Worm (Caenorhabditis elegans): ENCODE data around the gene T14G12.11.

The T14G12.11 gene

DNA sequence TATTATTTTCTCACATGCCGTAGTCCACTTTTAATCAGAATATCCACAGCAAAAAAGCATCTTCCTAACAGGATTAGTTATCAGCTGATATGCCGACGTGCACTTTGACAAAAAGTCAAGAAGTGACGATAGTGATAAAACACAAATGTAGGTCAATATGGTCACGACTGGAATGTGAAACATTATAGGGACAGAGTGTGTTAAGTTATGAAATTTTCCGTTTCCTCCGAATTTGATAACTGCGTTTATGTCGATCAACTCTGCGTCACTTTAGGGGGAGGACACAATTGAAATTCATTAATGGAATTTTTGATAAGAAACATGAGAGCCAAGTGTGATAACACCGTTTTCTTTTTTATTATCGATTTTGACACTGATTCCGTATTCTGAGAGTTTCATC is 33.4 kb downstream of the T14G12.11 start, which contains the start of gene aex-4 (continued):
- TF ChIP-seq pqm-1 (tag; optimal IDR thresholded peaks at IDR 0.05) (peak; percentile 69), vab-15 (tag; optimal IDR thresholded peaks at IDR 0.05) (no peak), efl-3 (GFP tag; optimal IDR thresholded peaks at IDR 0.05) (no peak), fkh-10 (GFP tag; optimal IDR thresholded peaks at IDR 0.05) (no peak), egl-27 (tag; optimal IDR thresholded peaks at IDR 0.05) (no peak), mab-9 (GFP tag; IDR thresholded peaks at IDR 0.05) (no peak), lsy-2 (tag; optimal IDR thresholded peaks at IDR 0.05) (no peak), hlh-17 (GFP tag; optimal IDR thresholded peaks at IDR 0.05; ENCODE audit: borderline replicate concordance) (no peak), Y116A8C.19 (tag; optimal IDR thresholded peaks at IDR 0.05; ENCODE audit: borderline replicate concordance) (no peak), lin-14 (GFP tag; optimal IDR thresholded peaks at IDR 0.05) (peak; percentile 19), unc-62 (GFP tag; optimal IDR thresholded peaks at IDR 0.05) (no peak), dsc-1 (tag; optimal IDR thresholded peaks at IDR 0.05) (peak; percentile 54), nhr-85 (tag) (no peak), nhr-237 (tag; optimal IDR thresholded peaks at IDR 0.05) (no peak), unc-98 (GFP tag; IDR thresholded peaks at IDR 0.05) (no peak), ces-1 (GFP tag; optimal IDR thresholded peaks at IDR 0.05) (no peak), nhr-28 (tag; optimal IDR thresholded peaks at IDR 0.05) (no peak), fkh-8 (tag; optimal IDR thresholded peaks at IDR 0.05) (peak; percentile 4), nhr-77 (tag; optimal IDR thresholded peaks at IDR 0.05) (no peak), sup-37 (GFP tag; optimal IDR thresholded peaks at IDR 0.05) (no peak), skn-1 (tag; optimal IDR thresholded peaks at IDR 0.05) (no peak), egl-13 (tag; optimal IDR thresholded peaks at IDR 0.05) (peak; percentile 34), irx-1 (tag; optimal IDR thresholded peaks at IDR 0.05) (no peak), rnt-1 (tag; optimal IDR thresholded peaks at IDR 0.05) (no peak), lir-3 (tag; optimal IDR thresholded peaks at IDR 0.05; ENCODE audit: poor library complexity) (no peak), ceh-82 (tag; optimal IDR thresholded peaks at IDR 0.05) (no peak)

- TF ChIP-seq nhr-71 (tag; optimal IDR thresholded peaks at IDR 0.05) = no peak
- no peak for TF ChIP-seq fos-1 (tag; optimal IDR thresholded peaks at IDR 0.05)
- TF ChIP-seq efl-1 (optimal IDR thresholded peaks at IDR 0.05) = no peak
- no peak for TF ChIP-seq efl-1 (GFP tag; optimal IDR thresholded peaks at IDR 0.05 in 1 of 2)
- TF ChIP-seq C16A3.4 (tag; optimal IDR thresholded peaks at IDR 0.05) = no peak
- no peak for TF ChIP-seq ceh-88 (GFP tag; IDR thresholded peaks at IDR 0.05)
- no peak for TF ChIP-seq C34B4.2 (tag; optimal IDR thresholded peaks at IDR 0.05)
- no peak for TF ChIP-seq elt-2 (tag; optimal IDR thresholded peaks at IDR 0.05)
- no peak for TF ChIP-seq lin-15B (tag; optimal IDR thresholded peaks at IDR 0.05)
- TF ChIP-seq unc-130 (tag; optimal IDR thresholded peaks at IDR 0.05) = no peak
- TF ChIP-seq mep-1 (tag; optimal IDR thresholded peaks at IDR 0.05) = no peak
- TF ChIP-seq ceh-8 (GFP tag; optimal IDR thresholded peaks at IDR 0.05) = no peak
- TF ChIP-seq fkh-4 (tag; optimal IDR thresholded peaks at IDR 0.05; ENCODE audit: borderline replicate concordance) = no peak
- TF ChIP-seq nhr-76 (tag; optimal IDR thresholded peaks at IDR 0.05) = no peak
- TF ChIP-seq lsy-2 (tag; optimal IDR thresholded peaks at IDR 0.05) = no peak
- TF ChIP-seq rnt-1 (tag; optimal IDR thresholded peaks at IDR 0.05) = no peak
- no peak for TF ChIP-seq unc-62 (GFP tag; optimal IDR thresholded peaks at IDR 0.05)
Measured at ce11 chrX:3727274-3727673, 35.1 kb downstream of the T14G12.11 start, which contains the start of gene nlp-1. nlp-1 (plus strand) TSS chrX:3727574.

- TF ChIP-seq xbp-1 (tag; optimal IDR thresholded peaks at IDR 0.05) = no peak
- no peak for TF ChIP-seq ama-1 (optimal IDR thresholded peaks at IDR 0.05)
- no peak for TF ChIP-seq ceh-88 (GFP tag; IDR thresholded peaks at IDR 0.05)
- no peak for TF ChIP-seq unc-30 (tag; optimal IDR thresholded peaks at IDR 0.05)
- no peak for TF ChIP-seq ceh-90 (tag; optimal IDR thresholded peaks at IDR 0.05)
- TF ChIP-seq ceh-63 (GFP tag; optimal IDR thresholded peaks at IDR 0.05) = no peak
- TF ChIP-seq egl-27 (tag; optimal IDR thresholded peaks at IDR 0.05) = no peak
- no peak for TF ChIP-seq rnt-1 (tag; optimal IDR thresholded peaks at IDR 0.05)
- no peak for TF ChIP-seq nhr-28 (tag; optimal IDR thresholded peaks at IDR 0.05)
- TF ChIP-seq dsc-1 (tag; optimal IDR thresholded peaks at IDR 0.05) = peak; percentile 86
- TF ChIP-seq ceh-8 (GFP tag; optimal IDR thresholded peaks at IDR 0.05) = peak; percentile 72
- no peak for TF ChIP-seq ceh-82 (tag; optimal IDR thresholded peaks at IDR 0.05)
- no peak for TF ChIP-seq lsy-2 (tag; optimal IDR thresholded peaks at IDR 0.05)
- no peak for TF ChIP-seq unc-62 (GFP tag; optimal IDR thresholded peaks at IDR 0.05)
Measured at ce11 chrX:3725437-3725836, 36.9 kb downstream of the T14G12.11 start.

All from whole organism, L1 larva.